Worm (Caenorhabditis elegans) whole organism, L2 larva: Measurements from ENCODE around the gene cdgs-1.

Source experiments
- elt-1 ChIP-seq: fragments of 150-350 bp; optimal IDR thresholded peaks from 2 replicates; lab custom pipeline; 2014; ENCODE audit warnings: missing biosample characterization, missing genetic modification characterization
- lin-13 ChIP-seq: fragments of 150-350 bp; optimal IDR thresholded peaks from 2 replicates; lab custom pipeline; 2014; ENCODE audit warnings: missing biosample characterization, missing genetic modification reagents, missing genetic modification characterization
- mdl-1 ChIP-seq, 2 experiments: fragments of 150-350 bp in 1 of 2; sonication (generic microtip) in 1 of 2; optimal IDR thresholded peaks; 2 replicates each; lab custom pipeline; 2017; ENCODE audit warnings: missing biosample characterization in 2 of 2, missing genetic modification characterization in 2 of 2
- nhr-11 ChIP-seq: fragments of 150-350 bp; optimal IDR thresholded peaks from 2 replicates; lab custom pipeline; 2014; ENCODE audit warnings: missing biosample characterization, missing genetic modification characterization
- nhr-12 ChIP-seq: fragments of 150-350 bp; optimal IDR thresholded peaks from 2 replicates; lab custom pipeline; 2014; ENCODE audit warnings: missing biosample characterization, missing genetic modification characterization
- nhr-25 ChIP-seq: fragments of 150-350 bp; sonication (generic microtip); optimal IDR thresholded peaks from 3 replicates; lab custom pipeline; 2014; ENCODE audit warnings: missing biosample characterization, missing genetic modification characterization
- skn-1 ChIP-seq: sonication (generic microtip); optimal IDR thresholded peaks from 2 replicates; lab custom pipeline; 2017; ENCODE audit warnings: missing biosample characterization, missing genetic modification characterization
- unc-39 ChIP-seq: fragments of 150-350 bp; optimal IDR thresholded peaks from 2 replicates; lab custom pipeline; 2014; ENCODE audit warnings: missing biosample characterization, missing genetic modification characterization
- ztf-4 ChIP-seq: fragments of 150-350 bp; optimal IDR thresholded peaks from 2 replicates; lab custom pipeline; 2014; ENCODE audit warnings: missing biosample characterization, missing genetic modification characterization

DNA sequence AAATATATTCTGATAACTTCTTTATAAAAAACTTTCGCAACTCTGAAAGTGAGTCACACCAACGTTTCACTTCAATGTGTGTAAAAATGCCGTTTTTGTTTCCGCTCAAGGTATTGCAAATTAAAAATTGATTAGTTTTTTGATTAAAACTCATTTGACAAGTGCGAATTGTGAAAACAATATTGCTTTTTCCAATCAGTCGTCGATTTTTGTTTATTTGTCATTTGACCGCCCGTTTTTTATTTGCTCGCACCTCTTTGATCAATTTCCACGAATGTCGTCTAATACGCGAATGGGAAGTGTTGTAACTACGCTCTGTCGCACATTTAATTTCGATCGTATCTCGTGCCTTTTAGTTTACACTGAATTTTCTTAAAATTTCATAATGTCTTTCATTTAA lies 14.6 kb upstream of the cdgs-1 start, which contains the start of gene mvb-12:
- TF ChIP-seq skn-1 (tag; lab: Kevin White, UChicago) (no peak), nhr-12 (tag; lab: Kevin White, UChicago) (no peak), nhr-25 (tag; lab: Kevin White, UChicago) (no peak), elt-1 (tag; lab: Kevin White, UChicago) (no peak), mdl-1 (tag; optimal IDR thresholded peaks at IDR 0.05; lab: Kevin White, UChicago) (no peak), lin-13 (no peak), unc-39 (no peak), nhr-11 (tag; lab: Kevin White, UChicago) (no peak), ztf-4 (tag; lab: Kevin White, UChicago) (no peak)
